Fruit fly (Drosophila melanogaster): Measurements from ENCODE around the gene SCCRO.

DNA sequence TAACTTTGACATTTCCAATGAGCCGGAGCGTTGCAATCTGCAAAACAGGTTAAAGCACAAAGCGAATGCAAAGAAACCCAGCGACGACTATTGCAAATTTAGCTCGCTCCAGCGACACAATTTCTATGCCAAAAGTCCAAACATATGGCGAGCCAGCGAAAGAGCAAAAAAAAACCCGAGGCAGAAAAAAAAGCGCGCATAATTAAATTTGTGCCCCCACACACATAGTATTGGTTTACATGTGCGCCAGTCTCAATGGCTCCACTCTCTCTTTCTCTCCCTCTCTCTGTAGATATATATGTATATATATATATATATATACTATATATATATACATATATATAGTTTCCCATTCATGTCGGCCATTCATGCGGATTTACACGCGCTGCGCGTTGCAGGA, 22.5 kb upstream of the SCCRO start:
- TF ChIP-seq toe (GFP tag; optimal IDR thresholded peaks at IDR 0.05) (no peak), tj (GFP tag; optimal IDR thresholded peaks at IDR 0.05) (no peak)

Data from whole organism, adult.